Worm (Caenorhabditis elegans) whole organism, young adult: ENCODE data around the gene srh-99.

Source experiments
- F52B5.7 ChIP-seq: sonication (generic microtip); optimal IDR thresholded peaks from 2 replicates; lab custom pipeline; 2016; ENCODE audit warnings: mild to moderate bottlenecking, missing genetic modification characterization, missing compliant biosample characterization
- T26A5.8 ChIP-seq: sonication (generic microtip); optimal IDR thresholded peaks from 2 replicates; lab custom pipeline; 2016; ENCODE audit warnings: missing genetic modification characterization, missing compliant biosample characterization
- ets-4 ChIP-seq: fragments of 200-800 bp; sonication (Bioruptor generic); optimal IDR thresholded peaks from 2 replicates; lab custom pipeline; 2018; ENCODE audit warnings: mild to moderate bottlenecking, missing genetic modification characterization, missing compliant biosample characterization
- madf-3 ChIP-seq: fragments of 200-800 bp; sonication (Bioruptor generic); IDR thresholded peaks from 2 replicates; pipeline ENCODE4 v1.3.6; 2022; ENCODE audit warnings: missing genetic modification reagents, missing genetic modification characterization, missing compliant biosample characterization
- nfya-1 ChIP-seq: sonication (generic microtip); optimal IDR thresholded peaks from 2 replicates; lab custom pipeline; 2017; ENCODE audit warnings: antibody characterized with exemption, missing compliant biosample characterization, missing genetic modification characterization, borderline replicate concordance; ENCODE audit not compliant: insufficient read depth

ce11 chrII:3701305-3701704 is 15.1 kb downstream of the srh-99 start, which contains the start of gene srx-105:
- no peak for TF ChIP-seq madf-3 (GFP tag; lab: Robert Waterston, UW)
- no peak for TF ChIP-seq ets-4 (GFP tag; lab: Kevin White, UChicago)
- no peak for TF ChIP-seq T26A5.8
- no peak for TF ChIP-seq F52B5.7 (tag; lab: Kevin White, UChicago)
- no peak for TF ChIP-seq nfya-1
